Fruit fly (Drosophila melanogaster) whole organism, prepupa: ENCODE measurements around the gene Bap60.

Experiments used
- CG11902 ChIP-seq: fragments of 200-800 bp; sonication (Bioruptor generic); optimal IDR thresholded peaks from 3 replicates; lab custom pipeline; 2016; ENCODE audit warnings: missing biosample characterization, missing genetic modification characterization
- CG15336 ChIP-seq: fragments of 200-800 bp; sonication (Bioruptor generic); IDR thresholded peaks from 2 replicates; pipeline ENCODE4 v1.3.6; 2022; ENCODE audit warnings: missing biosample characterization, missing genetic modification characterization
- CG3919 ChIP-seq: fragments of 200-800 bp; sonication (Bioruptor generic); optimal IDR thresholded peaks from 3 replicates; lab custom pipeline; 2016; ENCODE audit warnings: missing biosample characterization, missing genetic modification characterization
- CG9139 ChIP-seq: fragments of 200-800 bp; sonication (Bioruptor generic); optimal IDR thresholded peaks from 3 replicates; lab custom pipeline; 2017; ENCODE audit warnings: missing biosample characterization, mild to moderate bottlenecking, missing genetic modification characterization
- Hr4 ChIP-seq: fragments of 200-800 bp; sonication (Bioruptor generic); optimal IDR thresholded peaks from 3 replicates; lab custom pipeline; 2016; ENCODE audit warnings: missing biosample characterization, missing genetic modification characterization
- dac ChIP-seq: fragments of 200-800 bp; sonication (Bioruptor generic); optimal IDR thresholded peaks from 2 replicates; lab custom pipeline; 2017; ENCODE audit warnings: missing biosample characterization, mild to moderate bottlenecking, missing genetic modification characterization
- net ChIP-seq: fragments of 200-800 bp; sonication (Bioruptor generic); optimal IDR thresholded peaks from 3 replicates; lab custom pipeline; 2016; ENCODE audit warnings: missing biosample characterization, missing genetic modification characterization

- TF ChIP-seq CG9139 (no peak), CG11902 (GFP tag; lab: Kevin White, UChicago) (no peak), dac (GFP tag; lab: Kevin White, UChicago) (no peak), Hr4 (GFP tag; lab: Kevin White, UChicago) (no peak), CG15336 (GFP tag; lab: Robert Waterston, UW) (no peak; the same call in 1 of the 2 replicates), net (no peak), CG3919 (no peak)
Measured at dm6 chrX:13112238-13112829, 47.0 kb downstream of the Bap60 start, which contains the start of gene Chpf.
